Worm (Caenorhabditis elegans): ENCODE measurements around the gene Y47A7.2.

Y47A7.2 gene

ce11 chrV:5201706-5202105, 3.6 kb upstream of the Y47A7.2 start:
- TF ChIP-seq mab-5 (tag; optimal IDR thresholded peaks at IDR 0.05): peak; percentile 22
- no peak for TF ChIP-seq unc-39 (tag; optimal IDR thresholded peaks at IDR 0.05)

ce11 chrV:5200188-5200587, 2.0 kb upstream of the Y47A7.2 start:
- TF ChIP-seq sma-9 (GFP tag; optimal IDR thresholded peaks at IDR 0.05) (peak; percentile 41), sma-9 (tag; optimal IDR thresholded peaks at IDR 0.05) (no peak), lin-39 (tag; optimal IDR thresholded peaks at IDR 0.05) (no peak)

- TF ChIP-seq nhr-77 (tag; optimal IDR thresholded peaks at IDR 0.05): no peak
- no peak for TF ChIP-seq unc-39 (tag; optimal IDR thresholded peaks at IDR 0.05)
- TF ChIP-seq R02D3.7 (tag; optimal IDR thresholded peaks at IDR 0.05): no peak
- no peak for TF ChIP-seq nhr-237 (tag; optimal IDR thresholded peaks at IDR 0.05)
- TF ChIP-seq aly-2 (tag; optimal IDR thresholded peaks at IDR 0.05): no peak
- TF ChIP-seq mdl-1 (tag; optimal IDR thresholded peaks at IDR 0.05): no peak
- no peak for TF ChIP-seq nhr-11 (tag; optimal IDR thresholded peaks at IDR 0.05)
- TF ChIP-seq nhr-129 (tag; optimal IDR thresholded peaks at IDR 0.05): no peak
- no peak for TF ChIP-seq peb-1 (tag; optimal IDR thresholded peaks at IDR 0.05)
- no peak for TF ChIP-seq ztf-1 (GFP tag; conservative IDR thresholded peaks at IDR 0.05)
- TF ChIP-seq sma-9 (GFP tag; optimal IDR thresholded peaks at IDR 0.05): no peak
- TF ChIP-seq sma-9 (tag; optimal IDR thresholded peaks at IDR 0.05): no peak
- no peak for TF ChIP-seq nhr-12 (tag; optimal IDR thresholded peaks at IDR 0.05)
These were observed 3.6 kb downstream of the Y47A7.2 start, which contains the start of gene abu-8 for ce11 chrV:5194508-5194907. Gene abu-8 (minus strand): TSS chrV:5194608.

- TF ChIP-seq peb-1 (tag; optimal IDR thresholded peaks at IDR 0.05) (no peak), unc-55 (GFP tag; optimal IDR thresholded peaks at IDR 0.05) (no peak), ZK546.5 (tag; optimal IDR thresholded peaks at IDR 0.05) (no peak), fos-1 (tag; optimal IDR thresholded peaks at IDR 0.05) (peak; percentile 49), skn-1 (tag; optimal IDR thresholded peaks at IDR 0.05) (no peak)
These were observed 5.6 kb downstream of the Y47A7.2 start, which contains the start of gene C03A7.13 for ce11 chrV:5192501-5192900. Gene C03A7.13 (minus strand): TSS chrV:5192543.

- TF ChIP-seq elt-3 (tag; optimal IDR thresholded peaks at IDR 0.05): no peak
- TF ChIP-seq aly-2 (tag; optimal IDR thresholded peaks at IDR 0.05): no peak
- TF ChIP-seq alr-1 (tag; optimal IDR thresholded peaks at IDR 0.05): no peak
- TF ChIP-seq sma-9 (GFP tag; optimal IDR thresholded peaks at IDR 0.05): no peak
- TF ChIP-seq sma-9 (tag; optimal IDR thresholded peaks at IDR 0.05): no peak
- no peak for TF ChIP-seq R02D3.7 (tag; optimal IDR thresholded peaks at IDR 0.05)
- no peak for TF ChIP-seq zag-1 (tag; optimal IDR thresholded peaks at IDR 0.05)
- no peak for TF ChIP-seq mab-5 (tag; optimal IDR thresholded peaks at IDR 0.05)
- no peak for TF ChIP-seq nhr-12 (tag; optimal IDR thresholded peaks at IDR 0.05)
- TF ChIP-seq fos-1 (tag; optimal IDR thresholded peaks at IDR 0.05): no peak
- TF ChIP-seq ztf-4 (tag; optimal IDR thresholded peaks at IDR 0.05): no peak
- TF ChIP-seq ama-1 (optimal IDR thresholded peaks at IDR 0.05): no peak
These were observed 16.5 kb downstream of the Y47A7.2 start, which contains the start of gene C03A7.2 for ce11 chrV:5181612-5182011. Gene C03A7.2 (plus strand): TSS chrV:5181912.

- TF ChIP-seq blmp-1 (tag; optimal IDR thresholded peaks at IDR 0.05; ENCODE audit: insufficient read depth) (no peak), nhr-11 (tag; optimal IDR thresholded peaks at IDR 0.05) (no peak), lsy-2 (tag; optimal IDR thresholded peaks at IDR 0.05) (no peak), ztf-11 (tag; optimal IDR thresholded peaks at IDR 0.05) (no peak), nhr-12 (tag; optimal IDR thresholded peaks at IDR 0.05) (no peak), ceh-16 (tag; optimal IDR thresholded peaks at IDR 0.05) (no peak)
These were observed 20.1 kb downstream of the Y47A7.2 start for ce11 chrV:5178051-5178450.

ce11 chrV:5177209-5177608, 20.9 kb downstream of the Y47A7.2 start, which contains the start of gene ugt-51:
Gene ugt-51 (minus strand): TSS chrV:5177309.
- TF ChIP-seq sma-9 (GFP tag; optimal IDR thresholded peaks at IDR 0.05) (no peak), sma-9 (tag; optimal IDR thresholded peaks at IDR 0.05) (no peak)

ce11 chrV:5172833-5173232, 25.3 kb downstream of the Y47A7.2 start, which contains the start of gene srt-65:
Gene srt-65 (minus strand): TSS chrV:5172933.
- no peak for TF ChIP-seq mab-5 (tag; optimal IDR thresholded peaks at IDR 0.05)
- TF ChIP-seq mdl-1 (tag; optimal IDR thresholded peaks at IDR 0.05): no peak
- TF ChIP-seq ztf-4 (tag; optimal IDR thresholded peaks at IDR 0.05): no peak
- no peak for TF ChIP-seq sma-3 (GFP tag; optimal IDR thresholded peaks at IDR 0.05)
